Worm (Caenorhabditis elegans): ENCODE measurements around the gene fbxb-37.

fbxb-37 gene

ce11 chrII:2083726-2084179 lies 9.9 kb downstream of the fbxb-37 start, which contains the start of the genes T16A1.5 and fbxc-49:
Gene T16A1.5, minus strand, starts transcription at chrII:2083826.
Gene fbxc-49, plus strand, starts transcription at chrII:2084129.
- TF ChIP-seq ztf-4 (tag; optimal IDR thresholded peaks at IDR 0.05) (no peak), nhr-76 (tag; optimal IDR thresholded peaks at IDR 0.05) (no peak), fkh-10 (GFP tag; optimal IDR thresholded peaks at IDR 0.05) (no peak), elt-2 (tag; optimal IDR thresholded peaks at IDR 0.05) (no peak), nhr-25 (tag; optimal IDR thresholded peaks at IDR 0.05) (no peak), ZK546.5 (tag; optimal IDR thresholded peaks at IDR 0.05) (no peak)

- no peak for TF ChIP-seq R02D3.7 (tag; optimal IDR thresholded peaks at IDR 0.05)
- no peak for TF ChIP-seq unc-62 (GFP tag; optimal IDR thresholded peaks at IDR 0.05)
- no peak for TF ChIP-seq mdl-1 (tag; optimal IDR thresholded peaks at IDR 0.05)
- no peak for TF ChIP-seq nhr-76 (tag; optimal IDR thresholded peaks at IDR 0.05)
- TF ChIP-seq nhr-11 (tag; optimal IDR thresholded peaks at IDR 0.05), result no peak
- no peak for TF ChIP-seq pha-4 (tag; optimal IDR thresholded peaks at IDR 0.05)
- TF ChIP-seq ceh-28 (tag; optimal IDR thresholded peaks at IDR 0.05), result no peak
- TF ChIP-seq nhr-28 (tag; optimal IDR thresholded peaks at IDR 0.05), result no peak
- no peak for TF ChIP-seq ceh-82 (tag; optimal IDR thresholded peaks at IDR 0.05)
- no peak for TF ChIP-seq elt-3 (tag; optimal IDR thresholded peaks at IDR 0.05)
- TF ChIP-seq jun-1 (tag; optimal IDR thresholded peaks at IDR 0.05), result no peak
- TF ChIP-seq nfya-1 (tag; optimal IDR thresholded peaks at IDR 0.05; ENCODE audit: insufficient read depth), result no peak
- no peak for TF ChIP-seq elt-2 (tag; optimal IDR thresholded peaks at IDR 0.05)
- TF ChIP-seq egl-5 (tag; optimal IDR thresholded peaks at IDR 0.05), result no peak
- no peak for TF ChIP-seq nhr-25 (tag; optimal IDR thresholded peaks at IDR 0.05)
- TF ChIP-seq mml-1 (tag; optimal IDR thresholded peaks at IDR 0.05), result no peak
- TF ChIP-seq ztf-4 (tag; optimal IDR thresholded peaks at IDR 0.05), result no peak
- no peak for TF ChIP-seq fkh-10 (GFP tag; optimal IDR thresholded peaks at IDR 0.05)
- no peak for TF ChIP-seq aly-2 (tag; optimal IDR thresholded peaks at IDR 0.05)
- no peak for TF ChIP-seq zag-1 (tag; optimal IDR thresholded peaks at IDR 0.05)
Observed at ce11 chrII:2081257-2081656, 12.4 kb downstream of the fbxb-37 start, which contains the start of gene T16A1.4. Gene T16A1.4, plus strand, starts transcription at chrII:2081557.

DNA sequence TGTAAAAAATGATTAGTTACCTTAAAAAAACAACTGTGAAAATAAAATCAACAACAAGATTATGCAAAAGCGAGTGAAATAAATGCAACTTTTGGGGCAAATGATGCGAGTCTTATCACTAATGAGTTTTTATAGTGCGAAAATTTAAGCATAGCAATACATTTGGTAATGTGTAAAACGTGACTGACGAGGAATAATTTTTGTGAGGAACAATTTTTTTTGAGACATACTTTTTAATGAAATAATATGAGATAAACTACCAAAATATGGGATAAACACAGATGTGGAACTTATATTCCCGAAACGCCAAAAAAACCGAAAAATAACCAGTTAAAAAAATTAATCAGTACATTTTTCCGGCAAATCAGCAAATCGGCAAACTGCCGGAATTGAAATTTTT lies 13.3 kb downstream of the fbxb-37 start, which contains the start of gene F07E5.9:
Gene F07E5.9 (minus strand): TSS at position 101 of the 400 bp plus-strand sequence.
- no peak for TF ChIP-seq nhr-23 (tag; optimal IDR thresholded peaks at IDR 0.05)
- no peak for TF ChIP-seq nhr-43 (tag; optimal IDR thresholded peaks at IDR 0.05; ENCODE audit: poor library complexity, severe bottlenecking)

DNA sequence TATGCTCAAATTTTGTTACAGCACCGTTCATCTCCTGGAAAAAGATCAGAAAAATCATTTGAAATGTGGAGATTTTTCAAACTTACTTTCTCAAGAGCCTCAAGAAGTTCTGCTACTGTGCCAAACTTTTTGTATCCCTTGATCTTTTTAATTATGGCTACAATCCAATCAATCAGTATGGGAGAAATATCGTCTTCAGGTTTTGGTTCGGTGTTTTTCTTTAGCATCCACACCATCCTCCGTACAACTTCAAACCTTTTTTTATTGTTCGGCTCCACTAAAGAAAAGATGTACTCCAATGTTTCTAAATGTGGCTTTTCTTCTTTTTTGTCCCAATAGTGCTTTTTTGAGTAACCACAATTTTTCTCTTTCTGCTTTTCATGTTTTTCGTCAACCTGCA lies 17.2 kb downstream of the fbxb-37 start:
- TF ChIP-seq jun-1 (tag; optimal IDR thresholded peaks at IDR 0.05) (no peak), ceh-82 (tag; optimal IDR thresholded peaks at IDR 0.05) (no peak), nhr-23 (tag; optimal IDR thresholded peaks at IDR 0.05) (no peak), fkh-2 (tag; optimal IDR thresholded peaks at IDR 0.05) (no peak), mdl-1 (tag; optimal IDR thresholded peaks at IDR 0.05) (no peak), ceh-16 (tag; optimal IDR thresholded peaks at IDR 0.05) (no peak), nhr-67 (tag; optimal IDR thresholded peaks at IDR 0.05) (no peak), sea-2 (GFP tag; optimal IDR thresholded peaks at IDR 0.05) (no peak), zag-1 (tag; optimal IDR thresholded peaks at IDR 0.05) (no peak), R02D3.7 (tag; optimal IDR thresholded peaks at IDR 0.05) (no peak), nfya-1 (tag; optimal IDR thresholded peaks at IDR 0.05; ENCODE audit: insufficient read depth) (no peak), ceh-9 (tag; optimal IDR thresholded peaks at IDR 0.05) (no peak)

ce11 chrII:2075513-2075912 lies 18.2 kb downstream of the fbxb-37 start, which contains the start of gene F07E5.8:
Gene F07E5.8, minus strand, starts transcription at chrII:2075613.
- no peak for TF ChIP-seq eor-1 (tag; optimal IDR thresholded peaks at IDR 0.05)
- TF ChIP-seq snpc-4 (tag; optimal IDR thresholded peaks at IDR 0.05), result no peak
- no peak for TF ChIP-seq sea-2 (GFP tag; optimal IDR thresholded peaks at IDR 0.05)
- TF ChIP-seq elt-3 (tag; optimal IDR thresholded peaks at IDR 0.05), result no peak
- no peak for TF ChIP-seq hmg-11 (tag; optimal IDR thresholded peaks at IDR 0.05)
- no peak for TF ChIP-seq nhr-67 (tag; optimal IDR thresholded peaks at IDR 0.05)
- no peak for TF ChIP-seq ceh-16 (tag; optimal IDR thresholded peaks at IDR 0.05)
- TF ChIP-seq ama-1 (optimal IDR thresholded peaks at IDR 0.05), result no peak
- no peak for TF ChIP-seq tbx-2 (tag; optimal IDR thresholded peaks at IDR 0.05)
- TF ChIP-seq nhr-77 (tag; optimal IDR thresholded peaks at IDR 0.05), result no peak
- no peak for TF ChIP-seq mml-1 (tag; optimal IDR thresholded peaks at IDR 0.05)
- no peak for TF ChIP-seq fos-1 (tag; optimal IDR thresholded peaks at IDR 0.05)
- no peak for TF ChIP-seq ceh-9 (tag; optimal IDR thresholded peaks at IDR 0.05)
- TF ChIP-seq ceh-28 (tag; optimal IDR thresholded peaks at IDR 0.05), result no peak
- no peak for TF ChIP-seq daf-12 (tag; optimal IDR thresholded peaks at IDR 0.05)
- no peak for TF ChIP-seq nhr-76 (tag; optimal IDR thresholded peaks at IDR 0.05)
- no peak for TF ChIP-seq zag-1 (tag; optimal IDR thresholded peaks at IDR 0.05)
